Worm (Caenorhabditis elegans) whole organism, young adult: ENCODE measurements around the gene K04C1.3.

Experiments used
- C06A6.2 ChIP-seq: fragments of 200-800 bp; sonication (Bioruptor generic); conservative IDR thresholded peaks from 2 replicates; pipeline ENCODE4 v1.3.6; 2022; ENCODE audit warnings: missing genetic modification characterization, missing compliant biosample characterization
- F37B4.10 ChIP-seq: fragments of 200-800 bp; sonication (Bioruptor generic); IDR thresholded peaks from 2 replicates; pipeline ENCODE4 v1.3.6; 2022; ENCODE audit warnings: missing genetic modification characterization, missing compliant biosample characterization
- F49E8.2 ChIP-seq: sonication (generic microtip); optimal IDR thresholded peaks from 3 replicates; lab custom pipeline; 2017; ENCODE audit warnings: missing genetic modification characterization, mild to moderate bottlenecking, missing compliant biosample characterization, antibody characterized with exemption, moderate library complexity; ENCODE audit not compliant: insufficient read depth
- F52B5.7 ChIP-seq: sonication (generic microtip); optimal IDR thresholded peaks from 2 replicates; lab custom pipeline; 2016; ENCODE audit warnings: mild to moderate bottlenecking, missing genetic modification characterization, missing compliant biosample characterization
- F55B11.4 ChIP-seq: sonication (generic microtip); optimal IDR thresholded peaks from 2 replicates; lab custom pipeline; 2016; ENCODE audit warnings: missing compliant biosample characterization, missing genetic modification characterization, borderline replicate concordance; ENCODE audit not compliant: insufficient read depth
- F57A8.1 ChIP-seq: fragments of 200-800 bp; sonication (Bioruptor generic); optimal IDR thresholded peaks from 2 replicates; lab custom pipeline; 2018; ENCODE audit warnings: mild to moderate bottlenecking, missing genetic modification characterization, moderate library complexity, missing compliant biosample characterization
- Y53G8AR.9 ChIP-seq: fragments of 200-800 bp; sonication (Bioruptor generic); conservative IDR thresholded peaks from 2 replicates; pipeline ENCODE4 v1.3.6; 2022; ENCODE audit warnings: missing genetic modification reagents, missing genetic modification characterization, missing compliant biosample characterization
- akir-1 ChIP-seq: fragments of 200-800 bp; sonication (Bioruptor generic); optimal IDR thresholded peaks from 2 replicates; lab custom pipeline; 2018; ENCODE audit warnings: mild to moderate bottlenecking, missing genetic modification characterization, moderate library complexity, missing compliant biosample characterization
- aptf-2 ChIP-seq: fragments of 200-800 bp; sonication (Bioruptor generic); conservative IDR thresholded peaks from 2 replicates; pipeline ENCODE4 v1.3.6; 2022; ENCODE audit warnings: missing genetic modification reagents, missing genetic modification characterization, missing compliant biosample characterization
- bed-2 ChIP-seq: fragments of 200-800 bp; sonication (Bioruptor generic); IDR thresholded peaks from 2 replicates; pipeline ENCODE4 v1.3.6; 2022; ENCODE audit warnings: missing genetic modification reagents, missing genetic modification characterization, missing compliant biosample characterization
- ceh-58 ChIP-seq: fragments of 200-800 bp; sonication (Bioruptor generic); IDR thresholded peaks from 2 replicates; pipeline ENCODE4 v1.3.6; 2022; ENCODE audit warnings: missing genetic modification characterization, missing compliant biosample characterization
- dpff-1 ChIP-seq: sonication (generic microtip); optimal IDR thresholded peaks from 2 replicates; lab custom pipeline; 2017; ENCODE audit warnings: mild to moderate bottlenecking, missing genetic modification characterization, missing compliant biosample characterization
- egl-44 ChIP-seq: fragments of 200-800 bp; sonication (Bioruptor generic); IDR thresholded peaks from 2 replicates; pipeline ENCODE4 v1.3.6; 2022; ENCODE audit warnings: missing genetic modification reagents, missing genetic modification characterization, missing compliant biosample characterization
- egrh-3 ChIP-seq: fragments of 200-800 bp; sonication (Bioruptor generic); IDR thresholded peaks from 2 replicates; pipeline ENCODE4 v1.3.6; 2022; ENCODE audit warnings: missing genetic modification reagents, missing genetic modification characterization, missing compliant biosample characterization
- gei-17 ChIP-seq: fragments of 200-800 bp; sonication (Bioruptor generic); optimal IDR thresholded peaks from 2 replicates; lab custom pipeline; 2018; ENCODE audit warnings: mild to moderate bottlenecking, missing genetic modification characterization, missing compliant biosample characterization
- hlh-12 ChIP-seq: sonication (generic microtip); optimal IDR thresholded peaks from 2 replicates; lab custom pipeline; 2016; ENCODE audit warnings: missing genetic modification characterization, missing compliant biosample characterization
- hmg-20 ChIP-seq: fragments of 200-800 bp; sonication (Bioruptor generic); IDR thresholded peaks from 2 replicates; pipeline ENCODE4 v1.3.6; 2022; ENCODE audit warnings: missing genetic modification reagents, missing genetic modification characterization, missing compliant biosample characterization
- lag-1 ChIP-seq: fragments of 200-800 bp; sonication (Bioruptor generic); IDR thresholded peaks from 2 replicates; pipeline ENCODE4 v1.3.6; 2022; ENCODE audit warnings: missing genetic modification reagents, missing genetic modification characterization, missing compliant biosample characterization
- lin-40 ChIP-seq: sonication (generic microtip); optimal IDR thresholded peaks from 2 replicates; lab custom pipeline; 2016; ENCODE audit warnings: missing genetic modification characterization, mild to moderate bottlenecking, missing compliant biosample characterization, missing genotype, missing genetic modification reagents
- madf-6 ChIP-seq: fragments of 200-800 bp; sonication (Bioruptor generic); IDR thresholded peaks from 2 replicates; pipeline ENCODE4 v1.3.6; 2022; ENCODE audit warnings: missing genetic modification reagents, missing genetic modification characterization, missing compliant biosample characterization
- madf-8 ChIP-seq: fragments of 200-800 bp; sonication (Bioruptor generic); conservative IDR thresholded peaks from 2 replicates; pipeline ENCODE4 v1.3.6; 2022; ENCODE audit warnings: missing genetic modification reagents, missing genetic modification characterization, missing compliant biosample characterization
- mcd-1 ChIP-seq: fragments of 200-800 bp; sonication (Bioruptor generic); IDR thresholded peaks from 2 replicates; pipeline ENCODE4 v1.3.6; 2022; ENCODE audit warnings: missing genetic modification reagents, missing genetic modification characterization, missing compliant biosample characterization
- mxl-1 ChIP-seq: sonication (generic microtip); optimal IDR thresholded peaks from 2 replicates; lab custom pipeline; 2016; ENCODE audit warnings: missing genetic modification characterization, missing compliant biosample characterization
- nfya-1 ChIP-seq: sonication (generic microtip); optimal IDR thresholded peaks from 2 replicates; lab custom pipeline; 2017; ENCODE audit warnings: antibody characterized with exemption, missing compliant biosample characterization, missing genetic modification characterization, borderline replicate concordance; ENCODE audit not compliant: insufficient read depth
- nfyb-1 ChIP-seq: fragments of 200-800 bp; sonication (Bioruptor generic); IDR thresholded peaks from 2 replicates; pipeline ENCODE4 v1.3.6; 2022; ENCODE audit warnings: missing genetic modification reagents, missing genetic modification characterization, missing compliant biosample characterization
- nhr-120 ChIP-seq: fragments of 200-800 bp; sonication (Bioruptor generic); IDR thresholded peaks from 2 replicates; pipeline ENCODE4 v1.3.6; 2022; ENCODE audit warnings: missing genetic modification characterization, missing compliant biosample characterization
- nhr-80 ChIP-seq: sonication (generic microtip); optimal IDR thresholded peaks from 2 replicates; lab custom pipeline; 2016; ENCODE audit warnings: missing genetic modification characterization, missing compliant biosample characterization
- pbrm-1 ChIP-seq: fragments of 200-800 bp; sonication (Bioruptor generic); IDR thresholded peaks from 2 replicates; pipeline ENCODE4 v1.3.6; 2022; ENCODE audit warnings: missing genetic modification reagents, missing genetic modification characterization, missing compliant biosample characterization
- pha-4 ChIP-seq: fragments of 150-350 bp; sonication (generic microtip); optimal IDR thresholded peaks from 2 replicates; lab custom pipeline; 2014; ENCODE audit warnings: missing biosample characterization, missing genetic modification reagents, missing genetic modification characterization
- repo-1 ChIP-seq: sonication (generic microtip); optimal IDR thresholded peaks from 2 replicates; lab custom pipeline; 2017; ENCODE audit warnings: mild to moderate bottlenecking, missing genetic modification characterization, missing compliant biosample characterization
- sea-2 ChIP-seq: fragments of 200-800 bp; sonication (Bioruptor generic); IDR thresholded peaks from 2 replicates; pipeline ENCODE4 v1.3.6; 2022; ENCODE audit warnings: missing genetic modification characterization, missing compliant biosample characterization
- sptf-2 ChIP-seq: fragments of 200-800 bp; sonication (Bioruptor generic); optimal IDR thresholded peaks from 2 replicates; lab custom pipeline; 2018; ENCODE audit warnings: mild to moderate bottlenecking, missing genetic modification characterization, missing compliant biosample characterization
- tbp1 ChIP-seq: fragments of 200-800 bp; sonication (Bioruptor generic); optimal IDR thresholded peaks from 2 replicates; lab custom pipeline; 2018; ENCODE audit warnings: mild to moderate bottlenecking, missing genetic modification characterization, missing compliant biosample characterization
- tbx-9 ChIP-seq: sonication (generic microtip); optimal IDR thresholded peaks from 2 replicates; lab custom pipeline; 2016; ENCODE audit warnings: borderline replicate concordance, missing genetic modification characterization, inconsistent platforms, missing compliant biosample characterization
- xnd-1 ChIP-seq: sonication (generic microtip); optimal IDR thresholded peaks from 2 replicates; lab custom pipeline; 2016; ENCODE audit warnings: missing genotype, missing genetic modification reagents, missing genetic modification characterization, missing compliant biosample characterization
- ztf-26 ChIP-seq: sonication (generic microtip); optimal IDR thresholded peaks from 2 replicates; lab custom pipeline; 2017; ENCODE audit warnings: missing genetic modification characterization, missing compliant biosample characterization

The K04C1.3 gene

DNA sequence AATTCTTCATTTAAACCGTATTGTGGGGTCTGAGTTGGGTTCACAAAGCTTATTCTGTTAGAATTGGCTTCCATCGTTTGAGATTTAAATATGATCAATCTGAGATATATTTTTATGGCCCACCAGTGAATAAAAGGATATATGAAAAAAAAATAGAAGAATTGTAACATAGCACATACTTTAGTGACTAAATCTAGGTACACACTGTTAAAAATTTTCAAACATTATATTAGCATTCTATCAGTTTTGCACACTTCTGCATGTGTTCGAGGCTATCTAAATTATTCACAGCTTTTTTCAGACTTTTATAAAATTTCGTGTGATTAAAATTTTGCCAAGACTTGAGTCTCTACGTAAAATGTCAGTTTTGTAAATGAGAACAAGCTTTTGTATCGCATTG is 38.3 kb upstream of the K04C1.3 start, which contains the start of gene E02H4.2:
E02H4.2 (minus strand) TSS at position 101 of the 400 bp plus-strand sequence.
- TF ChIP-seq hmg-20 (GFP tag; lab: Robert Waterston, UW) (no peak), ztf-26 (tag; lab: Kevin White, UChicago) (no peak), pbrm-1 (GFP tag; lab: Robert Waterston, UW) (no peak), tbx-9 (tag; lab: Kevin White, UChicago) (no peak), akir-1 (GFP tag; lab: Kevin White, UChicago) (no peak), aptf-2 (GFP tag; lab: Robert Waterston, UW) (no peak), gei-17 (GFP tag; lab: Kevin White, UChicago) (no peak), mxl-1 (no peak), lin-40 (tag; lab: Kevin White, UChicago) (no peak), madf-8 (GFP tag; lab: Robert Waterston, UW) (no peak), xnd-1 (tag; lab: Kevin White, UChicago) (no peak), pha-4 (tag; lab: Kevin White, UChicago) (no peak)

DNA sequence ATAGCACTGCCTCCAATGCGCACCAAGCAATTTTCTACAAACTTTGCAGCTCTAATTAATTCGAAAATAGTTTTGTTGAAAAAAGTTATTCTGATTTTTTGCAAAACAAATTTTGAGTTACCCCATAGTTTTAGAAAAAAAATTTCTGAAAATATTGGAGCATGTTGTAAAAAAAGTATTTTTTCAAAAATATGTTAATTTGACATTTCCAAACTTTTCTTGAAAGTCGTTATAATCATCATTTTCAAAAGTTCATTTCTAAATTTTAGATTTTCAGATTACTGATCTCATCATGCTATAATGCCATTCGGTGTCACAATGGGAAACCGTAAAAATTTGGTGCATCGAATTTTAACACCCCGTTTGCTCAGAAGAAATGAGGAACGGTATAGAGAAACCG is 24.6 kb upstream of the K04C1.3 start, which contains the start of gene del-1:
del-1 (plus strand) TSS at position 301 of the 400 bp plus-strand sequence.
- TF ChIP-seq lin-40 (tag; lab: Kevin White, UChicago) = no peak

DNA sequence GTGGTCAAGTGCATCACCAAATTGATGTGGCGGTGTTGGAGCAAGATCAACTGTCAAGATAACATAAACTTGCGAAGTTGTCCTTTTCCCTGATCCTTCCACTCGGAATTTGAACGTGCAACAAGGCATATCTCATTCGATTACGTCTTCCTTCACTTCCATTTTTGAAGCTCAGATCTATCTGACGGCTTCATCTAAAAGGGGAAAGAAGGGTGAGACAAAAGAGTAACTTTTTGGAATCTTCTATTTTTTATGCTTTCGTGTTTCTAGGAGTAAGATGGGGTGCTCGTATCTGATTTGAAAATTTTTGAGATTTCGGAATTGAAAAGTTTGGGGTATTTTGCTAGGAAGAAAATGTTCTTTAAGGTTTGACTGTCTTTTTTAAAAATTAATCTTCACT is 24.0 kb upstream of the K04C1.3 start:
- TF ChIP-seq aptf-2 (GFP tag; lab: Robert Waterston, UW) (no peak), F49E8.2 (tag; lab: Kevin White, UChicago) (no peak), sea-2 (GFP tag; lab: Robert Waterston, UW) (no peak), nfyb-1 (GFP tag; lab: Robert Waterston, UW) (no peak), F52B5.7 (no peak), madf-6 (GFP tag; lab: Robert Waterston, UW) (no peak), Y53G8AR.9 (no peak), egl-44 (GFP tag; lab: Robert Waterston, UW) (no peak), sptf-2 (GFP tag; lab: Kevin White, UChicago) (no peak)

DNA sequence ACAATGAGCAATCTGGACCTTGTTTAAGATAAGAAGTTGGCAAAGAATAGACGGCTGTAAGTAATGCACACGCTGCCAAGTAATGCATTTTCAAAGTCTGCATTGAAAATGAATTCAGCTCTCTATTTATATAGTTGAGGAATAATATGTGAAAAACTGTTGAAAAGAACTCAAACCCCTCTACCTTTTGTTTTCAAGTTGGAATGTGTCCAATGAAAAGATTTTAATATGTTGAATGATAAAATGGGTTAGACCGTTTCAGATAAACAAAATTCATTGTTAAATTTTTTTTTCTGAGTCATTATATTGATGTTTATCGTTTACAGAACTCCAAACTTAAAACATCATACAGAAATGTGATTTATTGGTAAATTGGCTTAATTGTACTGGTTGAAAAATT is 20.3 kb upstream of the K04C1.3 start, which contains the start of gene E02H4.8:
E02H4.8 (minus strand) TSS at position 101 of the 400 bp plus-strand sequence.
- TF ChIP-seq nfya-1 (tag; lab: Kevin White, UChicago) (no peak), bed-2 (GFP tag; lab: Robert Waterston, UW) (no peak), repo-1 (tag; lab: Kevin White, UChicago) (no peak), nhr-80 (tag; lab: Kevin White, UChicago) (no peak), mcd-1 (GFP tag; lab: Robert Waterston, UW) (no peak), dpff-1 (no peak), ceh-58 (no peak)

DNA sequence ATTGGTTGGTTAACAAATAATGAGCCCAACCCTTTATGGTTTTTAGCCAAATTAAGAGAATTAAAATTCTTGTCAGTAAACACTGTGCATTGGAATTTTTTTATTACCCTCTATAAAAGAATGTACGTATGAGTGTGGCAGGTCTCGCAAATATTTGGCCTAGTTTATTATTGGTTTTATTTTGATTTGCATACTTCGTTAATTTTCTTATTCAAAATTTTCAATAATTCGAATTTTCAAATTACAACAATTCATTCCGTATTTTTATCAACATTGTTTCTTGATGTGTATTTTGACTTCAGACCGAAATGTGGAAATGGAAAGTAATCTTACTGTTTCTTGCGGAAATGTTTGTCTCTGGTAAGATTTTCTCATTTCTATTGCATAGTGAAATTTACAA is 14.5 kb upstream of the K04C1.3 start, which contains the start of gene E02H4.4:
E02H4.4 (plus strand) TSS at position 301 of the 400 bp plus-strand sequence.
- TF ChIP-seq egrh-3 (GFP tag; lab: Robert Waterston, UW) (no peak), C06A6.2 (GFP tag; lab: Robert Waterston, UW) (no peak), hlh-12 (tag; lab: Kevin White, UChicago) (no peak), lag-1 (no peak), nhr-120 (GFP tag; lab: Robert Waterston, UW) (no peak), xnd-1 (tag; lab: Kevin White, UChicago) (no peak), ceh-58 (no peak), F37B4.10 (GFP tag; lab: Robert Waterston, UW) (no peak), F55B11.4 (tag; lab: Kevin White, UChicago) (no peak), F57A8.1 (GFP tag; lab: Kevin White, UChicago) (no peak), gei-17 (GFP tag; lab: Kevin White, UChicago) (no peak), tbp1 (no peak)
